Worm (Caenorhabditis elegans) whole organism, young adult: ENCODE measurements around the gene nphp-4.

ENCODE experiments used
- B0035.1 ChIP-seq: sonication (generic microtip); optimal IDR thresholded peaks from 2 replicates; lab custom pipeline; 2016; ENCODE audit warnings: missing genetic modification characterization, mild to moderate bottlenecking, missing compliant biosample characterization, missing genotype, missing genetic modification reagents
- D2030.7 ChIP-seq: fragments of 200-800 bp; sonication (Bioruptor generic); IDR thresholded peaks from 2 replicates; pipeline ENCODE4 v1.3.6; 2022; ENCODE audit warnings: missing genetic modification reagents, missing genetic modification characterization, missing compliant biosample characterization
- F22D6.2 ChIP-seq: sonication (generic microtip); optimal IDR thresholded peaks from 2 replicates; lab custom pipeline; 2016; ENCODE audit warnings: mild to moderate bottlenecking, missing genetic modification characterization, missing compliant biosample characterization
- F33H1.4 ChIP-seq: fragments of 200-800 bp; sonication (Bioruptor generic); IDR thresholded peaks from 2 replicates; pipeline ENCODE4 v1.3.6; 2022; ENCODE audit warnings: missing genetic modification reagents, missing genetic modification characterization, missing compliant biosample characterization
- F55B11.4 ChIP-seq: sonication (generic microtip); optimal IDR thresholded peaks from 2 replicates; lab custom pipeline; 2016; ENCODE audit warnings: missing compliant biosample characterization, missing genetic modification characterization, borderline replicate concordance; ENCODE audit not compliant: insufficient read depth
- T26A5.8 ChIP-seq: sonication (generic microtip); optimal IDR thresholded peaks from 2 replicates; lab custom pipeline; 2016; ENCODE audit warnings: missing genetic modification characterization, missing compliant biosample characterization
- Y53F4B.3 ChIP-seq: fragments of 200-800 bp; sonication (Bioruptor generic); IDR thresholded peaks from 2 replicates; pipeline ENCODE4 v1.3.6; 2022; ENCODE audit warnings: missing genetic modification reagents, missing genetic modification characterization, missing compliant biosample characterization
- aptf-2 ChIP-seq: fragments of 200-800 bp; sonication (Bioruptor generic); conservative IDR thresholded peaks from 2 replicates; pipeline ENCODE4 v1.3.6; 2022; ENCODE audit warnings: missing genetic modification reagents, missing genetic modification characterization, missing compliant biosample characterization
- attf-3 ChIP-seq: fragments of 200-800 bp; sonication (Bioruptor generic); conservative IDR thresholded peaks from 2 replicates; pipeline ENCODE4 v1.3.6; 2022; ENCODE audit warnings: missing genetic modification reagents, missing genetic modification characterization, missing compliant biosample characterization
- ccch-3 ChIP-seq: fragments of 200-800 bp; sonication (Bioruptor generic); optimal IDR thresholded peaks from 2 replicates; lab custom pipeline; 2018; ENCODE audit warnings: mild to moderate bottlenecking, missing genetic modification characterization, missing compliant biosample characterization
- cebp-1 ChIP-seq, 2 experiments: fragments of 200-800 bp in 1 of 2; sonication (Bioruptor generic) in 1 of 2; sonication (generic microtip) in 1 of 2; IDR thresholded peaks in 1 of 2; optimal IDR thresholded peaks in 1 of 2; 2 replicates each; pipeline versions ENCODE4 v1.3.6 to Lab custom; 2017 to 2022; ENCODE audit warnings: missing compliant biosample characterization in 2 of 2, missing genetic modification characterization in 2 of 2, mild to moderate bottlenecking in 1 of 2, missing genetic modification reagents in 1 of 2, moderate library complexity in 1 of 2
- ceh-27 ChIP-seq: fragments of 200-800 bp; sonication (Bioruptor generic); optimal IDR thresholded peaks from 2 replicates; lab custom pipeline; 2018; ENCODE audit warnings: mild to moderate bottlenecking, missing genetic modification characterization, moderate library complexity, missing compliant biosample characterization
- ceh-40 ChIP-seq: fragments of 200-800 bp; sonication (Bioruptor generic); IDR thresholded peaks from 2 replicates; pipeline ENCODE4 v1.3.6; 2022; ENCODE audit warnings: missing genetic modification characterization, missing compliant biosample characterization
- ceh-79 ChIP-seq: sonication (generic microtip); optimal IDR thresholded peaks from 2 replicates; lab custom pipeline; 2017; ENCODE audit warnings: mild to moderate bottlenecking, missing genetic modification characterization, missing compliant biosample characterization
- dpff-1 ChIP-seq: sonication (generic microtip); optimal IDR thresholded peaks from 2 replicates; lab custom pipeline; 2017; ENCODE audit warnings: mild to moderate bottlenecking, missing genetic modification characterization, missing compliant biosample characterization
- efl-1 ChIP-seq: fragments of 150-350 bp; optimal IDR thresholded peaks from 2 replicates; lab custom pipeline; 2014; ENCODE audit warnings: missing biosample characterization, missing genetic modification reagents, missing genetic modification characterization
- ekl-4 ChIP-seq: fragments of 200-800 bp; sonication (Bioruptor generic); IDR thresholded peaks from 2 replicates; pipeline ENCODE4 v1.3.6; 2022; ENCODE audit warnings: missing genetic modification reagents, missing genetic modification characterization, missing compliant biosample characterization
- ets-4 ChIP-seq: fragments of 200-800 bp; sonication (Bioruptor generic); optimal IDR thresholded peaks from 2 replicates; lab custom pipeline; 2018; ENCODE audit warnings: mild to moderate bottlenecking, missing genetic modification characterization, missing compliant biosample characterization
- gei-17 ChIP-seq: fragments of 200-800 bp; sonication (Bioruptor generic); optimal IDR thresholded peaks from 2 replicates; lab custom pipeline; 2018; ENCODE audit warnings: mild to moderate bottlenecking, missing genetic modification characterization, missing compliant biosample characterization
- hrde-1 ChIP-seq: sonication (generic microtip); optimal IDR thresholded peaks from 2 replicates; lab custom pipeline; 2016; ENCODE audit warnings: missing genetic modification characterization, mild to moderate bottlenecking, missing compliant biosample characterization, moderate library complexity, missing genotype, missing genetic modification reagents, borderline replicate concordance
- lsl-1 ChIP-seq: fragments of 200-800 bp; sonication (Bioruptor generic); optimal IDR thresholded peaks from 2 replicates; lab custom pipeline; 2018; ENCODE audit warnings: mild to moderate bottlenecking, missing genetic modification characterization, moderate library complexity, missing compliant biosample characterization
- lsy-27 ChIP-seq: sonication (generic microtip); optimal IDR thresholded peaks from 2 replicates; lab custom pipeline; 2017; ENCODE audit warnings: missing genetic modification characterization, mild to moderate bottlenecking, missing compliant biosample characterization, antibody characterized with exemption, missing genotype, borderline replicate concordance; ENCODE audit not compliant: insufficient read depth
- madf-6 ChIP-seq: fragments of 200-800 bp; sonication (Bioruptor generic); IDR thresholded peaks from 2 replicates; pipeline ENCODE4 v1.3.6; 2022; ENCODE audit warnings: missing genetic modification reagents, missing genetic modification characterization, missing compliant biosample characterization
- madf-8 ChIP-seq: fragments of 200-800 bp; sonication (Bioruptor generic); conservative IDR thresholded peaks from 2 replicates; pipeline ENCODE4 v1.3.6; 2022; ENCODE audit warnings: missing genetic modification reagents, missing genetic modification characterization, missing compliant biosample characterization
- mcd-1 ChIP-seq: fragments of 200-800 bp; sonication (Bioruptor generic); IDR thresholded peaks from 2 replicates; pipeline ENCODE4 v1.3.6; 2022; ENCODE audit warnings: missing genetic modification reagents, missing genetic modification characterization, missing compliant biosample characterization
- nhr-120 ChIP-seq: fragments of 200-800 bp; sonication (Bioruptor generic); IDR thresholded peaks from 2 replicates; pipeline ENCODE4 v1.3.6; 2022; ENCODE audit warnings: missing genetic modification characterization, missing compliant biosample characterization
- nhr-80 ChIP-seq: sonication (generic microtip); optimal IDR thresholded peaks from 2 replicates; lab custom pipeline; 2016; ENCODE audit warnings: missing genetic modification characterization, missing compliant biosample characterization
- nhr-90 ChIP-seq: sonication (generic microtip); optimal IDR thresholded peaks from 2 replicates; lab custom pipeline; 2016; ENCODE audit warnings: missing genotype, mild to moderate bottlenecking, missing genetic modification characterization, missing compliant biosample characterization
- pha-4 ChIP-seq: fragments of 150-350 bp; sonication (generic microtip); optimal IDR thresholded peaks from 2 replicates; lab custom pipeline; 2014; ENCODE audit warnings: missing biosample characterization, missing genetic modification reagents, missing genetic modification characterization
- repo-1 ChIP-seq: sonication (generic microtip); optimal IDR thresholded peaks from 2 replicates; lab custom pipeline; 2017; ENCODE audit warnings: mild to moderate bottlenecking, missing genetic modification characterization, missing compliant biosample characterization
- sdz-38 ChIP-seq: sonication (generic microtip); optimal IDR thresholded peaks from 2 replicates; lab custom pipeline; 2016; ENCODE audit warnings: missing genotype, missing genetic modification characterization, missing compliant biosample characterization
- tbp1 ChIP-seq: fragments of 200-800 bp; sonication (Bioruptor generic); optimal IDR thresholded peaks from 2 replicates; lab custom pipeline; 2018; ENCODE audit warnings: mild to moderate bottlenecking, missing genetic modification characterization, missing compliant biosample characterization
- unc-62 ChIP-seq: fragments of 150-350 bp; optimal IDR thresholded peaks from 2 replicates; lab custom pipeline; 2014; ENCODE audit warnings: missing biosample characterization, missing genetic modification reagents, missing genetic modification characterization
- xnd-1 ChIP-seq: sonication (generic microtip); optimal IDR thresholded peaks from 2 replicates; lab custom pipeline; 2016; ENCODE audit warnings: missing genotype, missing genetic modification reagents, missing genetic modification characterization, missing compliant biosample characterization
- ztf-25 ChIP-seq: fragments of 200-800 bp; sonication (Bioruptor generic); IDR thresholded peaks from 2 replicates; pipeline ENCODE4 v1.3.6; 2022; ENCODE audit warnings: missing genetic modification reagents, missing genetic modification characterization, missing compliant biosample characterization
- ztf-6 ChIP-seq: fragments of 200-800 bp; sonication (Bioruptor generic); IDR thresholded peaks from 2 replicates; pipeline ENCODE4 v1.3.6; 2022; ENCODE audit warnings: missing genetic modification reagents, missing genetic modification characterization, missing compliant biosample characterization

nphp-4 gene

DNA sequence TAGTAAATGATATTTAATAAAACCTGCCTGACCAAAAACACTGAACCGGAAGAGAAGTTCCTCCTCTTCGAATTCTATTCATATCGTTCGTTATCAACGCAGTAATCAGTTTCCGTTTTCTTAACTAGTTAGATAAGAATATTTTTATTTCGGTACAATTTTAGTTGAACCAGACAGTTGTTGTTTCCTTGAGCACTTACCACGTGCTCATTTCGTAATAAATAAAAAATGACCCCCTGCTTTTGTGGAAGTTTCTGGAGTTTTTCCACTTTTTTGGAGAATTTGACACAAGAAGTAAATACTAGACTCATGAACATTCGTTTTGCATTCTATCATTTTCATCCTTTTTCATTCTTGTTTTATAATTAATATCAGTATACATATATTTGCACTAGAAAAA is 10.2 kb upstream of the nphp-4 start:
- no peak for TF ChIP-seq cebp-1 (GFP tag; IDR thresholded peaks at IDR 0.05; lab: Robert Waterston, UW)
- peak; percentile 76 for TF ChIP-seq cebp-1 (tag; optimal IDR thresholded peaks at IDR 0.05; lab: Kevin White, UChicago)
- TF ChIP-seq ceh-40 (GFP tag; lab: Robert Waterston, UW) = no peak

DNA sequence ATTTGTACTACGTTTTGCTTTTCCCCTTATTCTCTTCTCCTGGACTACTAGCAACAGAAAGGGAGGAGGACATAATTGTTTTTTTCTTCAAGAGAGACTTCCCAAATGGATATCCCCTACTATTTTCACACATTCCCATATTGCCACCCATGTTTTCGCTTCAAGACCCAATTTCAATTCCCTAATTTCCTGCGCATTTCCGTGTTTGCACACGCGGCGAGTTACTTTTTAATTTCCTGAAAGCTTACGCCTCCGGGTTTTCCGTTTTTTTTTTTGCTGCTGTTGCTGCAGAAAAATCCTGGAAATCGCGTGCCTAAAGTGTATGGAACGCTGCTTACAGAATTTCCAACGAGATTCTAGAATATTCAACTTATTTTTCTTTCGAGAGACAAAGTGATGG is 8.8 kb upstream of the nphp-4 start:
- TF ChIP-seq tbp1 (GFP tag; lab: Kevin White, UChicago) (no peak), lsy-27 (no peak), mcd-1 (GFP tag; lab: Robert Waterston, UW) (no peak), unc-62 (GFP tag; lab: Kevin White, UChicago) (no peak), gei-17 (no peak), Y53F4B.3 (GFP tag; lab: Robert Waterston, UW) (no peak), ceh-27 (GFP tag; lab: Kevin White, UChicago) (no peak), ccch-3 (GFP tag; lab: Kevin White, UChicago) (no peak), lsl-1 (GFP tag; lab: Kevin White, UChicago) (no peak), attf-3 (no peak), B0035.1 (no peak), ztf-6 (GFP tag; lab: Robert Waterston, UW) (no peak), dpff-1 (no peak)
- TF ChIP-seq, all 124 proteins: peak for 0

DNA sequence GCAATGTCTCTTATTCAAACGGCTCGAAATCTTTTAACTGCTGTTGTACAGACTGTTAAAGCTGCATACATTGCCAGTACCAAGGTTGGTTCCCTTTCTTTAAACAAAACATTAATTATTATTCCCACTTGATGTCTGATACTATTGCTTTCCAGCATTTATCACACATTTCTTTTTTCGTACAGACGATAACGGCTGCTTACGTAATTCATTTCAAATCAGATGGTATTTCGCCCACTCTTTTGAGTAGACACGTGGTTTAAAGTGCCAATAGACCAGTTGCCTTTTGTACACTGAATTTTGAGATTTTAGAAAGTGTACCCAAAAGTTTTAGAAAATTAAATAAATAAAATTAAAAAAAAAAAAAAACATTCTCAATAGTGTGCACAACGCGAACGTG is 5.9 kb upstream of the nphp-4 start:
- TF ChIP-seq cebp-1 (GFP tag; IDR thresholded peaks at IDR 0.05; lab: Robert Waterston, UW) = no peak
- peak; percentile 39 for TF ChIP-seq cebp-1 (tag; optimal IDR thresholded peaks at IDR 0.05; lab: Kevin White, UChicago)
- TF ChIP-seq nhr-80 (tag; lab: Kevin White, UChicago) = peak; percentile 56
- TF ChIP-seq aptf-2 (GFP tag; lab: Robert Waterston, UW) = no peak
- TF ChIP-seq, all 124 proteins: peak for 2

DNA sequence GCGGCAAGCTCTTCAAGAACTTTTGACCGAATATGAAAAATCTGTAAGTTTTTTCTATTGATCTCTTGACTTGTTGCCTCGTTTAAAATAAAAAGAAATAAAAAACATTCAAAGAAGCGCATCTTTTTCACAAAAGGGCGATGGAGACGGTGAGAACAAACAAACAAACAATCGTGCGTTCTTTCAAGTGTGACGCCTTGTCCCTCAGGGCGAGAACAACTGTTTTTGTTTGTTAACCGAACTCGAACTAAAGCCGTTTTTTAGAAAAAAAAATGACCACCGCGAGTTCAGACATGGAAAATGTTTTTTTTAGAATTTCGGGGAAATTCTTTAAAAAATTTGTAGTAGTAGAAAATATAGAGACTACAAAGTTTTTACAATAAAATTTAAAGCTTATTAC is 3.4 kb upstream of the nphp-4 start:
- TF ChIP-seq nhr-90 (tag; lab: Kevin White, UChicago) (no peak), ztf-6 (GFP tag; lab: Robert Waterston, UW) (no peak), T26A5.8 (no peak), D2030.7 (GFP tag; lab: Robert Waterston, UW) (no peak), pha-4 (tag; lab: Kevin White, UChicago) (no peak), efl-1 (no peak), ekl-4 (GFP tag; lab: Robert Waterston, UW) (no peak), repo-1 (tag; lab: Kevin White, UChicago) (no peak), nhr-120 (no peak), ceh-79 (tag; lab: Kevin White, UChicago) (no peak), ets-4 (GFP tag; lab: Kevin White, UChicago) (no peak), F22D6.2 (no peak)
- TF ChIP-seq, all 124 proteins: peak for 0

DNA sequence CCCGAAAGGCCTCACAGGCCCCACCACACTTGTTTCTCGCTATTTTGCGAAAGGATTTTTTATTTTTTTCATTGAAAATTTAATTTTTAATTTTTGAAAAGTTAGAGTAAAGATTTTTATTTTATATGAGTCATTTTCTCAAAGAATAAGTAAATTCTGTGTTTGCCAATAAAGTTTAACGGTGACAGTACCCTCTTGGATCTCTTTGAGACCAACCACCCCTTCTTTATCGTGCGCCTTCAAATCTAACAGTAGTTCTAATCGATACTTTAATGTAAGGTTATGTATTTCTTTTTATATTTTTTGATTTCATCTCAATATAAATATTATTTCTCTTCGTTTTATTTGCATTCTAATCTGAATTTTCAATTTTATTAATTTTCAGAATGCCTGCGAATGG is 2.0 kb upstream of the nphp-4 start, which contains the start of gene hmp-1:
hmp-1 (plus strand) TSS at position 380 of the 400 bp plus-strand sequence.
- TF ChIP-seq xnd-1 (tag; lab: Kevin White, UChicago) (peak; percentile 13), F55B11.4 (tag; lab: Kevin White, UChicago) (no peak), repo-1 (tag; lab: Kevin White, UChicago) (no peak), hrde-1 (tag; lab: Kevin White, UChicago) (no peak), ceh-27 (GFP tag; lab: Kevin White, UChicago) (no peak), pha-4 (tag; lab: Kevin White, UChicago) (no peak), ceh-40 (GFP tag; lab: Robert Waterston, UW) (no peak), F33H1.4 (GFP tag; lab: Robert Waterston, UW) (peak; percentile 80), sdz-38 (tag; lab: Kevin White, UChicago) (no peak), ztf-25 (GFP tag; lab: Robert Waterston, UW) (no peak), attf-3 (no peak), lsl-1 (GFP tag; lab: Kevin White, UChicago) (peak; percentile 88), madf-8 (peak; percentile 83), madf-6 (GFP tag; lab: Robert Waterston, UW) (peak; percentile 80)
